Fruit fly (Drosophila melanogaster) S2 (cell line): ENCODE measurements around the gene CG12605.

ENCODE experiments used
- CG8478 ChIP-seq: fragments of >200 bp; optimal IDR thresholded peaks from 2 replicates; lab custom pipeline; 2018
- CTCF ChIP-seq, 2 experiments: fragments of >200 bp; optimal IDR thresholded peaks; 2 replicates each; lab custom pipeline; 2018

- TF ChIP-seq CG8478 (no peak), CTCF (optimal IDR thresholded peaks at IDR 0.05; lab: Kevin White, UChicago) (no peak)
Measured at dm6 chr3L:3933599-3933998, 31.0 kb downstream of the CG12605 start.
